Worm (Caenorhabditis elegans): ENCODE results near the gene C37H5.14.

DNA sequence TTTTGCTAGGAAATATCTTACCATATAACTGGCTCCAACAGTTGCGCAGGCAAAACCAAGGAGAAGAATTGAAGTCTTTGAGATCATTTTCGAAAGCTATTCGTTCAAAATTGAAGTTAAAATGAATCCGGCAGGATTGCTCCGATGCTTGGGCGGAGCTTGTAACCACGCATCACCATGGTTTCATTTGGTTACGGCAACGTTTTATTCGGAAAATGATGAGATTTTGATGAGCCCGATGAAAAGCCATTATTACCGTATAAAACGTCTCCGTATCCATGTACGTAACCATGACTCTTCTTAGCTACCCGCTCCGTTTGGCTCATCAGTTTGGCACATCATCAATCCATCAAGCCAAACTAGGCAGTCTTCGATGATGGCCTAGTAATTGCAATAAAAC, 7.0 kb upstream of the C37H5.14 start, which contains the start of gene cwp-1:
- TF ChIP-seq dao-5 (tag; optimal IDR thresholded peaks at IDR 0.05) (no peak), W03F9.2 (tag; optimal IDR thresholded peaks at IDR 0.05) (no peak), him-1 (tag; optimal IDR thresholded peaks at IDR 0.05) (no peak)
